Worm (Caenorhabditis elegans) whole organism, L3 larva: ENCODE data around the gene grl-28.

ENCODE experiments used
- R02D3.7 ChIP-seq: fragments of 150-350 bp; optimal IDR thresholded peaks from 2 replicates; lab custom pipeline; 2014; ENCODE audit warnings: missing biosample characterization, missing genetic modification characterization
- ZK546.5 ChIP-seq: sonication (generic microtip); optimal IDR thresholded peaks from 2 replicates; lab custom pipeline; 2017; ENCODE audit warnings: missing biosample characterization, missing genetic modification characterization
- aly-2 ChIP-seq: fragments of 150-350 bp; optimal IDR thresholded peaks from 2 replicates; lab custom pipeline; 2014; ENCODE audit warnings: missing biosample characterization, missing genetic modification characterization
- ama-1 ChIP-seq: fragments of 150-350 bp; optimal IDR thresholded peaks from 2 replicates; lab custom pipeline; 2018
- ceh-16 ChIP-seq: sonication (generic microtip); optimal IDR thresholded peaks from 2 replicates; lab custom pipeline; 2017; ENCODE audit warnings: missing biosample characterization, missing genetic modification characterization
- ceh-28 ChIP-seq: fragments of 150-350 bp; optimal IDR thresholded peaks from 2 replicates; lab custom pipeline; 2014; ENCODE audit warnings: missing biosample characterization, missing genetic modification reagents, missing genetic modification characterization
- ceh-82 ChIP-seq: fragments of 150-350 bp; optimal IDR thresholded peaks from 2 replicates; lab custom pipeline; 2014; ENCODE audit warnings: missing biosample characterization, missing genetic modification characterization
- ceh-9 ChIP-seq: sonication (generic microtip); optimal IDR thresholded peaks from 2 replicates; lab custom pipeline; 2018; ENCODE audit warnings: missing biosample characterization, missing genetic modification characterization
- daf-12 ChIP-seq: fragments of 150-350 bp; optimal IDR thresholded peaks from 2 replicates; lab custom pipeline; 2014; ENCODE audit warnings: missing biosample characterization, missing genetic modification reagents, missing genetic modification characterization
- egl-27 ChIP-seq: sonication (generic microtip); optimal IDR thresholded peaks from 4 replicates; lab custom pipeline; 2017; ENCODE audit warnings: missing biosample characterization, missing genetic modification reagents, missing genetic modification characterization
- egl-5 ChIP-seq: fragments of 150-350 bp; optimal IDR thresholded peaks from 2 replicates; lab custom pipeline; 2017; ENCODE audit warnings: missing biosample characterization, missing genetic modification reagents, missing genetic modification characterization, inconsistent platforms
- elt-1 ChIP-seq: fragments of 150-350 bp; optimal IDR thresholded peaks from 2 replicates; lab custom pipeline; 2014; ENCODE audit warnings: missing biosample characterization, missing genetic modification characterization
- elt-2 ChIP-seq: sonication (generic microtip); optimal IDR thresholded peaks from 2 replicates; lab custom pipeline; 2016; ENCODE audit warnings: missing genetic modification reagents, mild to moderate bottlenecking, missing genetic modification characterization, missing compliant biosample characterization
- elt-3 ChIP-seq, 3 experiments: fragments of 150-350 bp in 1 of 3; sonication (generic microtip) in 2 of 3; optimal IDR thresholded peaks; 2 replicates in 2 of 3; 4 replicates in 1 of 3; lab custom pipeline; 2014 to 2017; ENCODE audit warnings: missing biosample characterization in 3 of 3, missing genetic modification characterization in 3 of 3
- eor-1 ChIP-seq, 2 experiments: fragments of 150-350 bp; optimal IDR thresholded peaks; 2 replicates each; lab custom pipeline; 2014 to 2018; ENCODE audit warnings: missing biosample characterization in 2 of 2, missing genetic modification characterization in 2 of 2
- fkh-10 ChIP-seq: sonication (generic microtip); optimal IDR thresholded peaks from 2 replicates; lab custom pipeline; 2017; ENCODE audit warnings: missing biosample characterization, missing genetic modification reagents, missing genetic modification characterization
- fkh-2 ChIP-seq: fragments of 150-350 bp; optimal IDR thresholded peaks from 2 replicates; lab custom pipeline; 2014; ENCODE audit warnings: missing biosample characterization, missing genetic modification reagents, missing genetic modification characterization
- fos-1 ChIP-seq: fragments of 150-350 bp; optimal IDR thresholded peaks from 2 replicates; lab custom pipeline; 2014; ENCODE audit warnings: missing biosample characterization, missing genetic modification characterization
- hmg-11 ChIP-seq: sonication (generic microtip); optimal IDR thresholded peaks from 2 replicates; lab custom pipeline; 2016; ENCODE audit warnings: missing genetic modification characterization, missing compliant biosample characterization
- jun-1 ChIP-seq: fragments of 150-350 bp; optimal IDR thresholded peaks from 2 replicates; lab custom pipeline; 2014; ENCODE audit warnings: missing biosample characterization, missing genetic modification reagents, missing genetic modification characterization
- lin-15B ChIP-seq: fragments of 150-350 bp; optimal IDR thresholded peaks from 2 replicates; lab custom pipeline; 2014; ENCODE audit warnings: missing biosample characterization, missing genetic modification characterization
- lin-39 ChIP-seq: fragments of 150-350 bp; optimal IDR thresholded peaks from 2 replicates; lab custom pipeline; 2018; ENCODE audit warnings: missing biosample characterization, missing genetic modification reagents, missing genetic modification characterization
- lsy-12 ChIP-seq: sonication (generic microtip); optimal IDR thresholded peaks from 2 replicates; lab custom pipeline; 2016; ENCODE audit warnings: mild to moderate bottlenecking, missing genetic modification characterization, missing compliant biosample characterization
- mdl-1 ChIP-seq: fragments of 150-350 bp; optimal IDR thresholded peaks from 2 replicates; lab custom pipeline; 2014; ENCODE audit warnings: missing biosample characterization, missing genetic modification characterization
- mml-1 ChIP-seq: fragments of 150-350 bp; sonication (generic microtip); optimal IDR thresholded peaks from 3 replicates; lab custom pipeline; 2014; ENCODE audit warnings: missing biosample characterization, missing genetic modification characterization
- nfya-1 ChIP-seq: sonication (generic microtip); optimal IDR thresholded peaks from 2 replicates; lab custom pipeline; 2017; ENCODE audit warnings: missing genetic modification characterization, mild to moderate bottlenecking, missing compliant biosample characterization, antibody characterized with exemption, moderate library complexity; ENCODE audit not compliant: insufficient read depth
- nhr-11 ChIP-seq: fragments of 150-350 bp; optimal IDR thresholded peaks from 2 replicates; lab custom pipeline; 2014; ENCODE audit warnings: missing biosample characterization, missing genetic modification characterization
- nhr-12 ChIP-seq: fragments of 150-350 bp; optimal IDR thresholded peaks from 2 replicates; lab custom pipeline; 2014; ENCODE audit warnings: missing biosample characterization, missing genetic modification characterization
- nhr-23 ChIP-seq: fragments of 150-350 bp; optimal IDR thresholded peaks from 2 replicates; lab custom pipeline; 2014; ENCODE audit warnings: missing biosample characterization, missing genetic modification reagents, missing genetic modification characterization
- nhr-237 ChIP-seq: fragments of 150-350 bp; optimal IDR thresholded peaks from 2 replicates; lab custom pipeline; 2014; ENCODE audit warnings: missing biosample characterization, missing genetic modification characterization
- nhr-25 ChIP-seq: sonication (generic microtip); optimal IDR thresholded peaks from 2 replicates; lab custom pipeline; 2017; ENCODE audit warnings: missing biosample characterization, missing genetic modification characterization
- nhr-28 ChIP-seq: fragments of 150-350 bp; optimal IDR thresholded peaks from 2 replicates; lab custom pipeline; 2014; ENCODE audit warnings: missing biosample characterization, missing genetic modification characterization
- nhr-43 ChIP-seq: sonication (generic microtip); optimal IDR thresholded peaks from 2 replicates; lab custom pipeline; 2016; ENCODE audit warnings: mild to moderate bottlenecking, missing genetic modification characterization, missing compliant biosample characterization; ENCODE audit not compliant: poor library complexity, severe bottlenecking
- nhr-67 ChIP-seq: fragments of 150-350 bp; optimal IDR thresholded peaks from 2 replicates; lab custom pipeline; 2014; ENCODE audit warnings: missing biosample characterization, missing genetic modification characterization
- nhr-76 ChIP-seq: fragments of 150-350 bp; sonication (generic microtip); optimal IDR thresholded peaks from 5 replicates; lab custom pipeline; 2014; ENCODE audit warnings: missing biosample characterization, missing genetic modification characterization
- nhr-77 ChIP-seq: fragments of 150-350 bp; optimal IDR thresholded peaks from 2 replicates; lab custom pipeline; 2014; ENCODE audit warnings: missing biosample characterization, missing genetic modification characterization
- pha-4 ChIP-seq: fragments of 150-350 bp; optimal IDR thresholded peaks from 2 replicates; lab custom pipeline; 2014; ENCODE audit warnings: missing biosample characterization, missing genetic modification reagents, missing genetic modification characterization
- pqm-1 ChIP-seq: fragments of 150-350 bp; optimal IDR thresholded peaks from 2 replicates; lab custom pipeline; 2017; ENCODE audit warnings: missing biosample characterization, missing genetic modification characterization, inconsistent platforms
- sea-2 ChIP-seq: fragments of 150-350 bp; sonication (generic microtip); optimal IDR thresholded peaks from 4 replicates; lab custom pipeline; 2014; ENCODE audit warnings: missing biosample characterization, missing genetic modification reagents, missing genetic modification characterization
- skn-1 ChIP-seq: fragments of 150-350 bp; optimal IDR thresholded peaks from 2 replicates; lab custom pipeline; 2014; ENCODE audit warnings: missing biosample characterization, missing genetic modification characterization
- snpc-4 ChIP-seq: fragments of 150-350 bp; optimal IDR thresholded peaks from 2 replicates; lab custom pipeline; 2014; ENCODE audit warnings: missing biosample characterization, missing genetic modification characterization
- tbx-2 ChIP-seq: sonication (generic microtip); optimal IDR thresholded peaks from 2 replicates; lab custom pipeline; 2016; ENCODE audit warnings: mild to moderate bottlenecking, missing genetic modification characterization, missing compliant biosample characterization
- unc-39 ChIP-seq: sonication (generic microtip); optimal IDR thresholded peaks from 4 replicates; lab custom pipeline; 2017; ENCODE audit warnings: missing biosample characterization, missing genetic modification characterization
- unc-62 ChIP-seq: fragments of 150-350 bp; sonication (generic microtip); optimal IDR thresholded peaks from 4 replicates; lab custom pipeline; 2014; ENCODE audit warnings: missing biosample characterization, missing genetic modification reagents, missing genetic modification characterization
- zag-1 ChIP-seq: fragments of 150-350 bp; optimal IDR thresholded peaks from 2 replicates; lab custom pipeline; 2014; ENCODE audit warnings: missing biosample characterization, missing genetic modification characterization
- ztf-11 ChIP-seq: fragments of 150-350 bp; optimal IDR thresholded peaks from 2 replicates; lab custom pipeline; 2014; ENCODE audit warnings: missing biosample characterization, missing genetic modification characterization
- ztf-4 ChIP-seq: fragments of 150-350 bp; optimal IDR thresholded peaks from 2 replicates; lab custom pipeline; 2014; ENCODE audit warnings: missing biosample characterization, missing genetic modification characterization

Gene grl-28

ce11 chrV:3581034-3581433 lies 29.4 kb upstream of the grl-28 start:
- TF ChIP-seq jun-1 (tag; lab: Kevin White, UChicago), result no peak
- TF ChIP-seq fkh-2 (tag; lab: Kevin White, UChicago), result no peak
- peak; percentile 66 for TF ChIP-seq pha-4
- TF ChIP-seq elt-3 (tag; optimal IDR thresholded peaks at IDR 0.05; lab: Kevin White, UChicago), result no peak
- TF ChIP-seq eor-1 (tag; optimal IDR thresholded peaks at IDR 0.05; lab: Kevin White, UChicago), result no peak
- no peak for TF ChIP-seq elt-1 (tag; lab: Kevin White, UChicago)
- TF ChIP-seq lsy-12 (tag; lab: Kevin White, UChicago), result no peak
- TF ChIP-seq, all 47 proteins: peak for 1

ce11 chrV:3580385-3580784 lies 28.7 kb upstream of the grl-28 start:
- TF ChIP-seq nhr-43 (tag; lab: Kevin White, UChicago) (no peak), elt-2 (peak; percentile 76), fkh-10 (GFP tag; lab: Kevin White, UChicago) (no peak), mml-1 (tag; lab: Kevin White, UChicago) (no peak), nhr-237 (tag; lab: Kevin White, UChicago) (no peak), pha-4 (peak; percentile 2), pqm-1 (tag; lab: Kevin White, UChicago) (peak; percentile 60), jun-1 (tag; lab: Kevin White, UChicago) (no peak)

- TF ChIP-seq ama-1 (lab: Kevin White, UChicago) (peak; percentile 45), lin-15B (tag; lab: Kevin White, UChicago) (peak; percentile 97), fos-1 (tag; lab: Kevin White, UChicago) (no peak), mml-1 (tag; lab: Kevin White, UChicago) (no peak), zag-1 (tag; lab: Kevin White, UChicago) (no peak), egl-5 (no peak), fkh-2 (tag; lab: Kevin White, UChicago) (no peak), pha-4 (peak; percentile 63), pqm-1 (tag; lab: Kevin White, UChicago) (no peak), ceh-9 (tag; lab: Kevin White, UChicago) (no peak), daf-12 (tag; lab: Kevin White, UChicago) (no peak), elt-2 (peak; percentile 37), ceh-28 (tag; lab: Kevin White, UChicago) (no peak), sea-2 (no peak), tbx-2 (no peak), lsy-12 (tag; lab: Kevin White, UChicago) (no peak), elt-1 (tag; lab: Kevin White, UChicago) (no peak), ceh-16 (tag; lab: Kevin White, UChicago) (no peak), ceh-82 (tag; lab: Kevin White, UChicago) (no peak), nhr-43 (tag; lab: Kevin White, UChicago) (peak; percentile 26), snpc-4 (tag; lab: Kevin White, UChicago) (peak; percentile 13), ztf-4 (no peak), nfya-1 (tag; lab: Kevin White, UChicago) (peak; percentile 60), nhr-25 (tag; lab: Kevin White, UChicago) (no peak), nhr-77 (tag; lab: Kevin White, UChicago) (no peak), jun-1 (tag; lab: Kevin White, UChicago) (no peak), nhr-67 (tag; lab: Kevin White, UChicago) (no peak), eor-1 (tag; optimal IDR thresholded peaks at IDR 0.05; lab: Kevin White, UChicago) (no peak), skn-1 (tag; lab: Kevin White, UChicago) (no peak), nhr-12 (tag; lab: Kevin White, UChicago) (no peak), nhr-237 (tag; lab: Kevin White, UChicago) (no peak), egl-27 (tag; lab: Kevin White, UChicago) (no peak), hmg-11 (tag; lab: Kevin White, UChicago) (peak; percentile 74), nhr-76 (no peak), aly-2 (tag; lab: Kevin White, UChicago) (no peak), nhr-23 (peak; percentile 50), lin-39 (tag; lab: Kevin White, UChicago) (peak; percentile 36), nhr-28 (tag; lab: Kevin White, UChicago) (no peak), ztf-11 (tag; lab: Kevin White, UChicago) (no peak), elt-3 (tag; optimal IDR thresholded peaks at IDR 0.05; lab: Kevin White, UChicago) (no peak), nhr-11 (tag; lab: Kevin White, UChicago) (no peak), fkh-10 (GFP tag; lab: Kevin White, UChicago) (no peak), ZK546.5 (tag; lab: Kevin White, UChicago) (no peak), unc-62 (no peak), unc-39 (no peak), R02D3.7 (tag; lab: Kevin White, UChicago) (no peak), mdl-1 (tag; lab: Kevin White, UChicago) (peak; percentile 25)
Measured at ce11 chrV:3579795-3580194, 28.1 kb upstream of the grl-28 start.
